Worm (Caenorhabditis elegans) whole organism, young adult: ENCODE results near the gene ZK353.2.
A peak's percentile ranks its signal among the peaks of the same experiment; 100 is the strongest.

Source experiments
- F49E8.2 ChIP-seq: sonication (generic microtip); optimal IDR thresholded peaks from 3 replicates; lab custom pipeline; 2017; ENCODE audit warnings: missing genetic modification characterization, mild to moderate bottlenecking, missing compliant biosample characterization, antibody characterized with exemption, moderate library complexity; ENCODE audit not compliant: insufficient read depth
- K12H6.12 ChIP-seq: fragments of 200-800 bp; sonication (Bioruptor generic); optimal IDR thresholded peaks from 2 replicates; lab custom pipeline; 2018; ENCODE audit warnings: mild to moderate bottlenecking, missing genetic modification characterization, missing compliant biosample characterization
- Y56A3A.18 ChIP-seq: fragments of 200-800 bp; sonication (Bioruptor generic); IDR thresholded peaks from 2 replicates; pipeline ENCODE4 v1.3.6; 2022; ENCODE audit warnings: missing genetic modification reagents, missing genetic modification characterization, missing compliant biosample characterization
- ama-1 ChIP-seq, 3 experiments: fragments of 150-350 bp in 1 of 3; sonication (generic microtip) in 2 of 3; optimal IDR thresholded peaks; 2 replicates each; lab custom pipeline; 2014 to 2018; ENCODE audit warnings: missing biosample characterization in 2 of 3, missing genetic modification characterization in 2 of 3, missing genetic modification reagents in 2 of 3
- efl-1 ChIP-seq: fragments of 150-350 bp; optimal IDR thresholded peaks from 2 replicates; lab custom pipeline; 2014; ENCODE audit warnings: missing biosample characterization, missing genetic modification reagents, missing genetic modification characterization
- hlh-26 ChIP-seq: fragments of 200-800 bp; sonication (Bioruptor generic); conservative IDR thresholded peaks from 2 replicates; pipeline ENCODE4 v1.3.6; 2022; ENCODE audit warnings: missing genetic modification reagents, missing genetic modification characterization, missing compliant biosample characterization
- nhr-120 ChIP-seq: fragments of 200-800 bp; sonication (Bioruptor generic); IDR thresholded peaks from 2 replicates; pipeline ENCODE4 v1.3.6; 2022; ENCODE audit warnings: missing genetic modification characterization, missing compliant biosample characterization
- nhr-179 ChIP-seq: sonication (generic microtip); optimal IDR thresholded peaks from 2 replicates; lab custom pipeline; 2016; ENCODE audit warnings: mild to moderate bottlenecking, missing genetic modification characterization, missing compliant biosample characterization
- unc-130 ChIP-seq: sonication (generic microtip); optimal IDR thresholded peaks from 2 replicates; lab custom pipeline; 2016; ENCODE audit warnings: missing genetic modification reagents, missing genetic modification characterization, missing compliant biosample characterization

DNA sequence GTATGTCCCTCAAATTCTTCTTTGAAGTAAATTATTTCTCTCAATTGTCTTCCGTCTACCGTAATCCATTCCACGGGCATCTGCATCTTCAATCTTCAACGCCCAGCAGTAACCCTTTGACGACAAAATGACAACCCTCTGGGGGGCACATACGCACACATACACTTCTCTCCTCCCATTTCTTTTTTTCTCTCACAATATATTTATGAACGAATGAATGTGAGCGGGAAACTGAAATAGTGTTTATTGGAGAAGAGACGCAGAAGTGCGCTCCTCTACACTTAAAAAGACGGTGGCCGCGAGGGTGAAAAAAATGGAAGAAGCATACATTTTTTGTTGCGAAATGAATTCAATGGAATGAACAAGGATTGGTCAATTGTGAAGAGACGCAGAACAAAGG, 13.5 kb downstream of the ZK353.2 start:
- TF ChIP-seq nhr-120 (GFP tag; lab: Robert Waterston, UW) = no peak
- no peak for TF ChIP-seq nhr-179 (tag; lab: Kevin White, UChicago)
- no peak for TF ChIP-seq efl-1 (GFP tag; lab: Kevin White, UChicago)
- no peak for TF ChIP-seq ama-1 (optimal IDR thresholded peaks at IDR 0.05; lab: Kevin White, UChicago)
- no peak for TF ChIP-seq ama-1 (GFP tag; optimal IDR thresholded peaks at IDR 0.05; lab: Kevin White, UChicago)
- TF ChIP-seq unc-130 (GFP tag; lab: Kevin White, UChicago) = no peak
- TF ChIP-seq K12H6.12 (tag; lab: Kevin White, UChicago) = peak; percentile 67
- 0 out of 2 replicates have a peak, but pooled peaks have one; percentile 48 for TF ChIP-seq Y56A3A.18
- no peak for TF ChIP-seq F49E8.2 (tag; lab: Kevin White, UChicago)
- no peak for TF ChIP-seq hlh-26
